Worm (Caenorhabditis elegans): ENCODE measurements around the gene F26A10.2.
"Not testable (repeated sequence)": the region's sequence is repeated elsewhere in the genome, so short reads cannot be mapped to it uniquely, and the experiment has no call there.

Gene F26A10.2

ce11 chrX:7667394-7668089 is 22.3 kb upstream of the F26A10.2 start, which contains the start of gene F27D9.13:
Gene F27D9.13, minus strand, starts transcription at chrX:7667444.
- TF ChIP-seq ref-2 (tag; optimal IDR thresholded peaks at IDR 0.05) (no peak), nhr-11 (tag; optimal IDR thresholded peaks at IDR 0.05) (no peak), lin-11 (tag; optimal IDR thresholded peaks at IDR 0.05) (no peak), ahr-1 (tag; optimal IDR thresholded peaks at IDR 0.05) (no peak), ets-4 (tag; optimal IDR thresholded peaks at IDR 0.05) (no peak), Y22D7AL.16 (tag; optimal IDR thresholded peaks at IDR 0.05) (no peak)

ce11 chrX:7665401-7665800 is 20.2 kb upstream of the F26A10.2 start:
- TF ChIP-seq fkh-6 (tag; optimal IDR thresholded peaks at IDR 0.05), result no peak
- no peak for TF ChIP-seq Y22D7AL.16 (tag; optimal IDR thresholded peaks at IDR 0.05)
- TF ChIP-seq K02D7.2 (tag; optimal IDR thresholded peaks at IDR 0.05), result no peak
- TF ChIP-seq ets-4 (tag; optimal IDR thresholded peaks at IDR 0.05), result no peak
- no peak for TF ChIP-seq pros-1 (tag; optimal IDR thresholded peaks at IDR 0.05)
- TF ChIP-seq ceh-9 (tag; optimal IDR thresholded peaks at IDR 0.05), result no peak
- TF ChIP-seq tbx-7 (tag; optimal IDR thresholded peaks at IDR 0.05), result no peak
- TF ChIP-seq unc-86 (tag; optimal IDR thresholded peaks at IDR 0.05), result no peak
- no peak for TF ChIP-seq nhr-232 (tag; optimal IDR thresholded peaks at IDR 0.05)
- no peak for TF ChIP-seq ceh-6 (GFP tag; optimal IDR thresholded peaks at IDR 0.05)
- TF ChIP-seq hlh-6 (tag; optimal IDR thresholded peaks at IDR 0.05), result no peak
- TF ChIP-seq fkh-10 (GFP tag; optimal IDR thresholded peaks at IDR 0.05), result no peak
- no peak for TF ChIP-seq ceh-14 (tag; optimal IDR thresholded peaks at IDR 0.05)

ce11 chrX:7664819-7665218 is 19.6 kb upstream of the F26A10.2 start, which contains the start of gene dhs-29:
Gene dhs-29, minus strand, starts transcription at chrX:7664919.
- TF ChIP-seq C08G9.2 (tag; optimal IDR thresholded peaks at IDR 0.05); ceh-18 (tag; optimal IDR thresholded peaks at IDR 0.05); unc-3 (GFP tag; conservative IDR thresholded peaks at IDR 0.05); unc-3 (tag; optimal IDR thresholded peaks at IDR 0.05): not testable (repeated sequence)

- no peak for TF ChIP-seq K02D7.2 (tag; optimal IDR thresholded peaks at IDR 0.05)
- TF ChIP-seq zip-5 (tag; optimal IDR thresholded peaks at IDR 0.05), result no peak
- no peak for TF ChIP-seq fax-1 (tag; optimal IDR thresholded peaks at IDR 0.05)
- TF ChIP-seq eyg-1 (tag; optimal IDR thresholded peaks at IDR 0.05), result no peak
- TF ChIP-seq odd-2 (tag; optimal IDR thresholded peaks at IDR 0.05), result no peak
- no peak for TF ChIP-seq gmeb-2 (tag; optimal IDR thresholded peaks at IDR 0.05)
- TF ChIP-seq che-1 (tag; optimal IDR thresholded peaks at IDR 0.05), result no peak
- TF ChIP-seq dmd-4 (tag; optimal IDR thresholded peaks at IDR 0.05; ENCODE audit: borderline replicate concordance), result no peak
- no peak for TF ChIP-seq Y22D7AL.16 (tag; optimal IDR thresholded peaks at IDR 0.05)
- TF ChIP-seq ceh-2 (tag; optimal IDR thresholded peaks at IDR 0.05), result no peak
- no peak for TF ChIP-seq pha-2 (tag; optimal IDR thresholded peaks at IDR 0.05)
- TF ChIP-seq sox-4 (tag; optimal IDR thresholded peaks at IDR 0.05), result no peak
Measured at ce11 chrX:7664419-7664818, 19.2 kb upstream of the F26A10.2 start.

ce11 chrX:7662532-7662931 is 17.3 kb upstream of the F26A10.2 start:
- TF ChIP-seq ahr-1 (tag; optimal IDR thresholded peaks at IDR 0.05), result no peak
- TF ChIP-seq unc-42 (tag; optimal IDR thresholded peaks at IDR 0.05), result no peak
- no peak for TF ChIP-seq elt-4 (tag; optimal IDR thresholded peaks at IDR 0.05)
- TF ChIP-seq ref-2 (tag; optimal IDR thresholded peaks at IDR 0.05), result no peak
- TF ChIP-seq fkh-6 (tag; optimal IDR thresholded peaks at IDR 0.05), result no peak
- TF ChIP-seq T23F11.4 (GFP tag; optimal IDR thresholded peaks at IDR 0.05), result no peak
- no peak for TF ChIP-seq Y22D7AL.16 (tag; optimal IDR thresholded peaks at IDR 0.05)

Data from whole organism, late embryonic.